Worm (Caenorhabditis elegans) whole organism, L1 larva: ENCODE results near the gene C50H2.4.

Source experiments
- ama-1 ChIP-seq: fragments of 150-350 bp; optimal IDR thresholded peaks from 2 replicates; lab custom pipeline; 2014
- ceh-82 ChIP-seq, 3 experiments: fragments of 150-350 bp in 1 of 3; sonication (generic microtip) in 2 of 3; optimal IDR thresholded peaks; 2 replicates each; lab custom pipeline; 2014 to 2017; ENCODE audit warnings: missing biosample characterization in 3 of 3, missing genetic modification characterization in 3 of 3
- efl-3 ChIP-seq: fragments of 200-800 bp; sonication (Bioruptor generic); optimal IDR thresholded peaks from 2 replicates; lab custom pipeline; 2018; ENCODE audit warnings: mild to moderate bottlenecking, missing genetic modification characterization, missing compliant biosample characterization
- egl-13 ChIP-seq: sonication (generic microtip); optimal IDR thresholded peaks from 2 replicates; lab custom pipeline; 2016; ENCODE audit warnings: missing genotype, missing genetic modification reagents, missing genetic modification characterization, missing compliant biosample characterization
- jun-1 ChIP-seq: fragments of 150-350 bp; optimal IDR thresholded peaks from 2 replicates; lab custom pipeline; 2014; ENCODE audit warnings: missing biosample characterization, missing genetic modification reagents, missing genetic modification characterization
- lsy-2 ChIP-seq, 2 experiments: fragments of 150-350 bp; optimal IDR thresholded peaks; 2 replicates each; lab custom pipeline; 2014; ENCODE audit warnings: missing biosample characterization in 2 of 2, missing genetic modification characterization in 2 of 2
- mep-1 ChIP-seq: fragments of 150-350 bp; optimal IDR thresholded peaks from 2 replicates; lab custom pipeline; 2014; ENCODE audit warnings: missing biosample characterization, missing genetic modification characterization
- pag-3 ChIP-seq: sonication (generic microtip); optimal IDR thresholded peaks from 2 replicates; lab custom pipeline; 2017; ENCODE audit warnings: missing genetic modification characterization, mild to moderate bottlenecking, missing compliant biosample characterization, antibody characterized with exemption, borderline replicate concordance; ENCODE audit not compliant: insufficient read depth
- snpc-4 ChIP-seq: fragments of 150-350 bp; optimal IDR thresholded peaks from 2 replicates; lab custom pipeline; 2014; ENCODE audit warnings: missing biosample characterization, missing genetic modification characterization
- zag-1 ChIP-seq: fragments of 150-350 bp; optimal IDR thresholded peaks from 2 replicates; lab custom pipeline; 2014; ENCODE audit warnings: missing biosample characterization, missing genetic modification characterization

DNA sequence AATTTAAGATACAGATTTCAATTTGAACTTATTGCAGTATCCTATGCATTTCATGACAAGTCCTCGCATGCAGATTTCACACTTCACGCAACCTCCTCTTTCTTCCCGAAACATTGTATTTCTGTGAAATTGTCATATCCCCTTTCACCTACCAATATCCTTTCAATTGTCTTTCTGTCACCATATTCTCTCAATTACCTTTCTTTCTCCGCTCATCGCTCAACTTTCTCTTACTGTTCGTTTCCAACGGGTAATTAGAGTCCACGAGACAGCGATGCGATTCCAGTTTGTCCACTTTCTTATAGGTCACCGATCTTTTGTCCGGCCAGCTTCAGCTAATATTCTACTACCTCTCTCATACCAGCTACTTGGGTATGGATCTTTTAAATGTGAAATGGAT lies 35.6 kb downstream of the C50H2.4 start, which contains the start of gene mam-5:
- TF ChIP-seq ceh-82 (tag; optimal IDR thresholded peaks at IDR 0.05; lab: Kevin White, UChicago) = no peak
- TF ChIP-seq pag-3 (tag; lab: Kevin White, UChicago) = no peak
- TF ChIP-seq efl-3 = no peak
- no peak for TF ChIP-seq snpc-4 (tag; lab: Kevin White, UChicago)
- TF ChIP-seq mep-1 (tag; lab: Kevin White, UChicago) = no peak
- no peak for TF ChIP-seq egl-13 (tag; lab: Kevin White, UChicago)
- TF ChIP-seq jun-1 (tag; lab: Kevin White, UChicago) = no peak
- no peak for TF ChIP-seq ama-1 (lab: Kevin White, UChicago)
- no peak for TF ChIP-seq lsy-2 (tag; optimal IDR thresholded peaks at IDR 0.05; lab: Kevin White, UChicago)
- TF ChIP-seq zag-1 (tag; lab: Kevin White, UChicago) = no peak
